Worm (Caenorhabditis elegans) whole organism, L1 larva: ENCODE measurements around the gene tnc-2.

Experiments
- C16A3.4 ChIP-seq: fragments of 150-350 bp; optimal IDR thresholded peaks from 2 replicates; lab custom pipeline; 2014; ENCODE audit warnings: missing biosample characterization, missing genetic modification characterization
- blmp-1 ChIP-seq: fragments of 150-350 bp; optimal IDR thresholded peaks from 2 replicates; lab custom pipeline; 2014; ENCODE audit warnings: missing biosample characterization, missing genetic modification characterization
- elt-3 ChIP-seq, 6 experiments: fragments of 150-350 bp in 1 of 6; sonication (generic microtip); optimal IDR thresholded peaks; 2 replicates each; lab custom pipeline; 2017 to 2018; ENCODE audit warnings: missing biosample characterization in 6 of 6, missing genetic modification characterization in 6 of 6, inconsistent platforms in 1 of 6
- isw-1 ChIP-seq: fragments of 200-800 bp; sonication (Bioruptor generic); IDR thresholded peaks from 2 replicates; pipeline ENCODE4 v1.3.6; 2022; ENCODE audit warnings: missing genetic modification characterization, missing compliant biosample characterization
- jun-1 ChIP-seq: fragments of 150-350 bp; optimal IDR thresholded peaks from 2 replicates; lab custom pipeline; 2014; ENCODE audit warnings: missing biosample characterization, missing genetic modification reagents, missing genetic modification characterization
- lin-14 ChIP-seq: fragments of 200-800 bp; sonication (Bioruptor generic); optimal IDR thresholded peaks from 2 replicates; lab custom pipeline; 2018; ENCODE audit warnings: mild to moderate bottlenecking, missing genetic modification characterization, moderate library complexity, missing compliant biosample characterization
- lin-35 ChIP-seq, 2 experiments: fragments of 150-350 bp; optimal IDR thresholded peaks; 2 replicates each; lab custom pipeline; 2014; ENCODE audit warnings: missing biosample characterization in 2 of 2, missing genetic modification characterization in 2 of 2, missing genetic modification reagents in 2 of 2
- lin-39 ChIP-seq: fragments of 150-350 bp; optimal IDR thresholded peaks from 2 replicates; lab custom pipeline; 2014; ENCODE audit warnings: missing biosample characterization, missing genetic modification reagents, missing genetic modification characterization
- lsy-2 ChIP-seq, 2 experiments: fragments of 150-350 bp; optimal IDR thresholded peaks; 2 replicates each; lab custom pipeline; 2014; ENCODE audit warnings: missing biosample characterization in 2 of 2, missing genetic modification characterization in 2 of 2
- nhr-20 ChIP-seq: sonication (generic microtip); optimal IDR thresholded peaks from 2 replicates; lab custom pipeline; 2016; ENCODE audit warnings: mild to moderate bottlenecking, missing genetic modification characterization, missing compliant biosample characterization
- nhr-71 ChIP-seq: sonication (generic microtip); optimal IDR thresholded peaks from 2 replicates; lab custom pipeline; 2016; ENCODE audit warnings: mild to moderate bottlenecking, missing genetic modification characterization, moderate library complexity, missing compliant biosample characterization
- nhr-76 ChIP-seq: sonication (generic microtip); optimal IDR thresholded peaks from 2 replicates; lab custom pipeline; 2017; ENCODE audit warnings: missing biosample characterization, missing genetic modification characterization
- nhr-85 ChIP-seq: sonication (generic microtip); peaks from one replicate; lab custom pipeline; 2016; ENCODE audit warnings: missing genetic modification characterization, inconsistent platforms, missing compliant biosample characterization
- skn-1 ChIP-seq: fragments of 150-350 bp; optimal IDR thresholded peaks from 2 replicates; lab custom pipeline; 2014; ENCODE audit warnings: missing biosample characterization, missing genetic modification characterization
- snu-23 ChIP-seq: sonication (generic microtip); optimal IDR thresholded peaks from 2 replicates; lab custom pipeline; 2016; ENCODE audit warnings: missing genetic modification characterization, missing compliant biosample characterization
- unc-62 ChIP-seq: fragments of 150-350 bp; optimal IDR thresholded peaks from 2 replicates; lab custom pipeline; 2014; ENCODE audit warnings: missing biosample characterization, missing genetic modification reagents, missing genetic modification characterization
- ztf-4 ChIP-seq: fragments of 150-350 bp; optimal IDR thresholded peaks from 2 replicates; lab custom pipeline; 2014; ENCODE audit warnings: missing biosample characterization, missing genetic modification characterization

The tnc-2 gene

ce11 chrII:10515422-10515821 lies 48.8 kb downstream of the tnc-2 start:
- TF ChIP-seq blmp-1 (tag; lab: Kevin White, UChicago) (peak; percentile 54), elt-3 (tag; optimal IDR thresholded peaks at IDR 0.05; lab: Kevin White, UChicago) (peak in 5 of 6 experiments; percentile 16 to 91 (median 89)), lin-35 (GFP tag; optimal IDR thresholded peaks at IDR 0.05; lab: Kevin White, UChicago) (peak in 1 of 2 experiments; percentile 37), nhr-85 (tag; lab: Kevin White, UChicago) (peak; percentile 78), unc-62 (GFP tag; lab: Kevin White, UChicago) (no peak), snu-23 (GFP tag; lab: Kevin White, UChicago) (peak; percentile 11), nhr-20 (tag; lab: Kevin White, UChicago) (peak; percentile 41), lin-14 (GFP tag; lab: Kevin White, UChicago) (peak; percentile 49), isw-1 (GFP tag; lab: Robert Waterston, UW) (no peak), lsy-2 (tag; optimal IDR thresholded peaks at IDR 0.05; lab: Kevin White, UChicago) (peak in 1 of 2 experiments; percentile 22), nhr-71 (tag; lab: Kevin White, UChicago) (peak; percentile 19)

ce11 chrII:10516375-10516774 lies 49.7 kb downstream of the tnc-2 start:
- TF ChIP-seq C16A3.4 (peak; percentile 14), jun-1 (tag; lab: Kevin White, UChicago) (no peak), snu-23 (GFP tag; lab: Kevin White, UChicago) (peak; percentile 49), lsy-2 (tag; optimal IDR thresholded peaks at IDR 0.05; lab: Kevin White, UChicago) (peak in 1 of 2 experiments; percentile 25), lin-35 (GFP tag; optimal IDR thresholded peaks at IDR 0.05; lab: Kevin White, UChicago) (peak in 1 of 2 experiments; percentile 24), nhr-76 (tag; lab: Kevin White, UChicago) (no peak), ztf-4 (tag; lab: Kevin White, UChicago) (no peak), lin-14 (GFP tag; lab: Kevin White, UChicago) (peak; percentile 71), nhr-71 (tag; lab: Kevin White, UChicago) (peak; percentile 25), elt-3 (tag; optimal IDR thresholded peaks at IDR 0.05; lab: Kevin White, UChicago) (peak in 2 of 6 experiments; percentile 4 to 8), lin-39 (tag; lab: Kevin White, UChicago) (no peak), nhr-85 (tag; lab: Kevin White, UChicago) (peak; percentile 63), nhr-20 (tag; lab: Kevin White, UChicago) (peak; percentile 48), blmp-1 (tag; lab: Kevin White, UChicago) (peak; percentile 74), skn-1 (no peak)
